Worm (Caenorhabditis elegans) whole organism, young adult: Measurements from ENCODE around the gene clec-27.

ENCODE experiments used
- B0336.3 ChIP-seq: fragments of 200-800 bp; sonication (Bioruptor generic); IDR thresholded peaks from 2 replicates; pipeline ENCODE4 v1.3.6; 2022; ENCODE audit warnings: missing genetic modification characterization, missing compliant biosample characterization
- C06A6.2 ChIP-seq: fragments of 200-800 bp; sonication (Bioruptor generic); conservative IDR thresholded peaks from 2 replicates; pipeline ENCODE4 v1.3.6; 2022; ENCODE audit warnings: missing genetic modification characterization, missing compliant biosample characterization
- F49E8.2 ChIP-seq: sonication (generic microtip); optimal IDR thresholded peaks from 3 replicates; lab custom pipeline; 2017; ENCODE audit warnings: missing genetic modification characterization, mild to moderate bottlenecking, missing compliant biosample characterization, antibody characterized with exemption, moderate library complexity; ENCODE audit not compliant: insufficient read depth
- akir-1 ChIP-seq: fragments of 200-800 bp; sonication (Bioruptor generic); optimal IDR thresholded peaks from 2 replicates; lab custom pipeline; 2018; ENCODE audit warnings: mild to moderate bottlenecking, missing genetic modification characterization, moderate library complexity, missing compliant biosample characterization
- ceh-100 ChIP-seq: fragments of 200-800 bp; sonication (Bioruptor generic); IDR thresholded peaks from 2 replicates; pipeline ENCODE4 v1.3.6; 2022; ENCODE audit warnings: missing genetic modification reagents, missing genetic modification characterization, missing compliant biosample characterization
- dpl-1 ChIP-seq: fragments of 150-350 bp; optimal IDR thresholded peaks from 2 replicates; lab custom pipeline; 2014; ENCODE audit warnings: missing biosample characterization, missing genetic modification reagents, missing genetic modification characterization
- egl-18 ChIP-seq: fragments of 200-800 bp; sonication (Bioruptor generic); IDR thresholded peaks from 2 replicates; pipeline ENCODE4 v1.3.6; 2022; ENCODE audit warnings: missing genetic modification reagents, missing genetic modification characterization, missing compliant biosample characterization
- hsf-1 ChIP-seq: fragments of 200-800 bp; sonication (Bioruptor generic); IDR thresholded peaks from 2 replicates; pipeline ENCODE4 v1.3.6; 2022; ENCODE audit warnings: missing genetic modification reagents, missing genetic modification characterization, missing compliant biosample characterization
- pha-4 ChIP-seq: fragments of 150-350 bp; sonication (generic microtip); optimal IDR thresholded peaks from 2 replicates; lab custom pipeline; 2014; ENCODE audit warnings: missing biosample characterization, missing genetic modification reagents, missing genetic modification characterization
- snpc-4 ChIP-seq, 5 experiments: fragments of 150-350 bp in 1 of 5; sonication (generic microtip) in 4 of 5; optimal IDR thresholded peaks; 2 replicates each; lab custom pipeline; 2014 to 2018; ENCODE audit warnings: missing genetic modification characterization in 5 of 5, missing biosample characterization in 3 of 5, antibody characterized with exemption in 2 of 5, mild to moderate bottlenecking in 2 of 5, missing compliant biosample characterization in 2 of 5, missing genotype in 2 of 5, moderate library complexity in 2 of 5, missing genetic modification reagents in 1 of 5
- tlf-1 ChIP-seq: fragments of 200-800 bp; sonication (Bioruptor generic); optimal IDR thresholded peaks from 2 replicates; lab custom pipeline; 2018; ENCODE audit warnings: mild to moderate bottlenecking, missing genetic modification characterization, missing compliant biosample characterization
- unc-62 ChIP-seq: fragments of 150-350 bp; optimal IDR thresholded peaks from 2 replicates; lab custom pipeline; 2014; ENCODE audit warnings: missing biosample characterization, missing genetic modification reagents, missing genetic modification characterization
- ztf-6 ChIP-seq: fragments of 200-800 bp; sonication (Bioruptor generic); IDR thresholded peaks from 2 replicates; pipeline ENCODE4 v1.3.6; 2022; ENCODE audit warnings: missing genetic modification reagents, missing genetic modification characterization, missing compliant biosample characterization

ce11 chrV:16884744-16885143 lies 30.3 kb downstream of the clec-27 start, which contains the start of gene F09C6.13:
- no peak for TF ChIP-seq unc-62 (GFP tag; lab: Kevin White, UChicago)
- no peak for TF ChIP-seq B0336.3 (GFP tag; lab: Robert Waterston, UW)
- no peak for TF ChIP-seq ztf-6 (GFP tag; lab: Robert Waterston, UW)
- no peak for TF ChIP-seq pha-4 (tag; lab: Kevin White, UChicago)
- no peak for TF ChIP-seq egl-18 (GFP tag; lab: Robert Waterston, UW)
- TF ChIP-seq tlf-1, result no peak
- no peak for TF ChIP-seq akir-1 (GFP tag; lab: Kevin White, UChicago)
- no peak for TF ChIP-seq dpl-1 (GFP tag; lab: Kevin White, UChicago)
- TF ChIP-seq hsf-1 (GFP tag; lab: Robert Waterston, UW), result no peak
- TF ChIP-seq ceh-100 (GFP tag; lab: Robert Waterston, UW), result no peak
- TF ChIP-seq snpc-4 (GFP tag; optimal IDR thresholded peaks at IDR 0.05; lab: Kevin White, UChicago), result no peak
- TF ChIP-seq snpc-4 (tag; optimal IDR thresholded peaks at IDR 0.05; lab: Kevin White, UChicago), result no peak
- TF ChIP-seq C06A6.2 (GFP tag; lab: Robert Waterston, UW), result no peak
- TF ChIP-seq F49E8.2 (tag; lab: Kevin White, UChicago), result no peak
